Fruit fly (Drosophila melanogaster) whole organism, embryonic: ENCODE measurements around the gene smg.

Experiments used
- Asciz ChIP-seq: fragments of 200-800 bp; sonication (Bioruptor generic); optimal IDR thresholded peaks from 2 replicates; lab custom pipeline; 2017; ENCODE audit warnings: missing biosample characterization, mild to moderate bottlenecking, missing genetic modification characterization, missing genetic modification reagents
- BtbVII ChIP-seq: fragments of 200-800 bp; sonication (Bioruptor generic); optimal IDR thresholded peaks from 3 replicates; lab custom pipeline; 2017; ENCODE audit warnings: missing biosample characterization, mild to moderate bottlenecking, missing genetic modification characterization
- CG10147 ChIP-seq: fragments of 200-800 bp; sonication (Bioruptor generic); optimal IDR thresholded peaks from 2 replicates; lab custom pipeline; 2019; ENCODE audit warnings: missing biosample characterization, mild to moderate bottlenecking, missing genetic modification characterization, moderate library complexity
- CG10979 ChIP-seq: fragments of 200-800 bp; sonication (Bioruptor generic); optimal IDR thresholded peaks from 2 replicates; lab custom pipeline; 2018; ENCODE audit warnings: missing biosample characterization, mild to moderate bottlenecking, missing genetic modification characterization, moderate library complexity
- CG11456 ChIP-seq: fragments of 200-800 bp; sonication (Bioruptor generic); IDR thresholded peaks from 3 replicates; pipeline ENCODE4 v1.3.6; 2022; ENCODE audit warnings: missing biosample characterization, missing genetic modification characterization
- CG11723 ChIP-seq: fragments of 200-800 bp; sonication (Bioruptor generic); optimal IDR thresholded peaks from 2 replicates; lab custom pipeline; 2017; ENCODE audit warnings: missing biosample characterization, mild to moderate bottlenecking, missing genetic modification characterization
- CG12071 ChIP-seq: fragments of 200-800 bp; sonication (Bioruptor generic); optimal IDR thresholded peaks from 3 replicates; lab custom pipeline; 2018; ENCODE audit warnings: missing biosample characterization, mild to moderate bottlenecking, missing genetic modification characterization
- CG12104 ChIP-seq: fragments of 200-800 bp; sonication (Bioruptor generic); optimal IDR thresholded peaks from 3 replicates; lab custom pipeline; 2016; ENCODE audit warnings: missing biosample characterization, missing genetic modification characterization
- CG12659 ChIP-seq: fragments of 200-800 bp; sonication (Bioruptor generic); optimal IDR thresholded peaks from 3 replicates; lab custom pipeline; 2017; ENCODE audit warnings: mild to moderate bottlenecking, missing biosample characterization, missing genetic modification reagents, missing genetic modification characterization
- CG14014 ChIP-seq: fragments of 200-800 bp; sonication (Bioruptor generic); IDR thresholded peaks from 2 replicates; pipeline ENCODE4 v1.3.6; 2022; ENCODE audit warnings: missing biosample characterization, missing genetic modification characterization
- CG14667 ChIP-seq: fragments of 200-800 bp; sonication (Bioruptor generic); IDR thresholded peaks from 2 replicates; pipeline ENCODE4 v1.3.6; 2022; ENCODE audit warnings: missing biosample characterization, missing genetic modification characterization
- CG15269 ChIP-seq: fragments of 200-800 bp; sonication (Bioruptor generic); optimal IDR thresholded peaks from 2 replicates; lab custom pipeline; 2018; ENCODE audit warnings: missing biosample characterization, mild to moderate bottlenecking, missing genetic modification characterization, moderate library complexity
- CG15601 ChIP-seq: fragments of 200-800 bp; sonication (Bioruptor generic); optimal IDR thresholded peaks from 3 replicates; lab custom pipeline; 2019; ENCODE audit warnings: missing biosample characterization, mild to moderate bottlenecking, missing genetic modification characterization, moderate library complexity
- CG16813 ChIP-seq: fragments of 200-800 bp; sonication (Bioruptor generic); IDR thresholded peaks from 3 replicates; pipeline ENCODE4 v1.3.6; 2022; ENCODE audit warnings: missing biosample characterization, missing genetic modification characterization; ENCODE audit not compliant: partially characterized antibody
- CG31441 ChIP-seq: fragments of 200-800 bp; sonication (Bioruptor generic); IDR thresholded peaks from 2 replicates; pipeline ENCODE4 v1.3.6; 2022; ENCODE audit warnings: missing biosample characterization, missing genetic modification characterization
- CG32532 ChIP-seq: fragments of 200-800 bp; sonication (Bioruptor generic); IDR thresholded peaks from 2 replicates; pipeline ENCODE4 v1.3.6; 2022; ENCODE audit warnings: missing biosample characterization, missing genetic modification characterization
- CG3838 ChIP-seq: fragments of 200-800 bp; sonication (Bioruptor generic); optimal IDR thresholded peaks from 3 replicates; lab custom pipeline; 2016; ENCODE audit warnings: missing biosample characterization, missing genetic modification characterization
- CG4360 ChIP-seq: fragments of 200-800 bp; sonication (Bioruptor generic); IDR thresholded peaks from 2 replicates; pipeline ENCODE4 v1.3.6; 2022; ENCODE audit warnings: missing biosample characterization, missing genetic modification characterization
- CG4820 ChIP-seq: fragments of 200-800 bp; sonication (Bioruptor generic); optimal IDR thresholded peaks from 3 replicates; lab custom pipeline; 2016; ENCODE audit warnings: missing biosample characterization, missing genetic modification characterization
- CG6254 ChIP-seq: fragments of 200-800 bp; sonication (Bioruptor generic); optimal IDR thresholded peaks from 3 replicates; lab custom pipeline; 2017; ENCODE audit warnings: mild to moderate bottlenecking, missing biosample characterization, missing genetic modification reagents, missing genetic modification characterization
- CG7271 ChIP-seq: fragments of 200-800 bp; sonication (Bioruptor generic); optimal IDR thresholded peaks from 2 replicates; lab custom pipeline; 2018; ENCODE audit warnings: missing biosample characterization, mild to moderate bottlenecking, missing genetic modification characterization, moderate library complexity
- CG8924 ChIP-seq: fragments of 200-800 bp; optimal IDR thresholded peaks from 3 replicates; lab custom pipeline; 2019; ENCODE audit warnings: missing biosample characterization, mild to moderate bottlenecking, missing genetic modification characterization, moderate library complexity
- CG9817 ChIP-seq: fragments of 200-800 bp; sonication (Bioruptor generic); optimal IDR thresholded peaks from 2 replicates; lab custom pipeline; 2018; ENCODE audit warnings: missing biosample characterization, mild to moderate bottlenecking, missing genetic modification characterization, moderate library complexity
- Elba2 ChIP-seq: fragments of 200-800 bp; sonication (Bioruptor generic); optimal IDR thresholded peaks from 3 replicates; lab custom pipeline; 2016; ENCODE audit warnings: missing biosample characterization, missing genetic modification characterization
- Fer3 ChIP-seq: fragments of 200-800 bp; sonication (Bioruptor generic); optimal IDR thresholded peaks from 2 replicates; lab custom pipeline; 2018; ENCODE audit warnings: missing biosample characterization, mild to moderate bottlenecking, missing genetic modification characterization, moderate library complexity
- Hand ChIP-seq: fragments of 200-800 bp; sonication (Bioruptor generic); optimal IDR thresholded peaks from 2 replicates; lab custom pipeline; 2017; ENCODE audit warnings: mild to moderate bottlenecking, missing biosample characterization, missing genetic modification reagents, missing genetic modification characterization
- Hr51 ChIP-seq, 2 experiments: fragments of 200-800 bp; sonication (Bioruptor generic); optimal IDR thresholded peaks; 2 replicates in 1 of 2; 3 replicates in 1 of 2; lab custom pipeline; 2016 to 2018; ENCODE audit warnings: missing biosample characterization in 2 of 2, missing genetic modification characterization in 2 of 2, mild to moderate bottlenecking in 1 of 2, moderate library complexity in 1 of 2
- Med ChIP-seq: fragments of 200-800 bp; sonication (Bioruptor generic); peaks from one replicate; lab custom pipeline; 2016; ENCODE audit warnings: missing biosample characterization, missing genetic modification characterization, mild to moderate bottlenecking, inconsistent platforms, moderate library complexity
- NC2β ChIP-seq: fragments of 200-800 bp; sonication (Bioruptor generic); optimal IDR thresholded peaks from 2 replicates; lab custom pipeline; 2016; ENCODE audit warnings: missing biosample characterization, missing genetic modification characterization
- Nf-YC ChIP-seq: fragments of 200-800 bp; optimal IDR thresholded peaks from 3 replicates; lab custom pipeline; 2019; ENCODE audit warnings: missing biosample characterization, mild to moderate bottlenecking, missing genetic modification characterization, moderate library complexity
- Poxn ChIP-seq: fragments of 200-800 bp; sonication (Bioruptor generic); IDR thresholded peaks from 2 replicates; pipeline ENCODE4 v1.3.6; 2022; ENCODE audit warnings: missing biosample characterization, missing genetic modification characterization
- Ptx1 ChIP-seq: fragments of 200-800 bp; sonication (Bioruptor generic); IDR thresholded peaks from 2 replicates; pipeline ENCODE4 v1.3.6; 2022; ENCODE audit warnings: missing biosample characterization, missing genetic modification characterization
- cg ChIP-seq: fragments of 200-800 bp; sonication (Bioruptor generic); optimal IDR thresholded peaks from 3 replicates; lab custom pipeline; 2019; ENCODE audit warnings: missing biosample characterization, mild to moderate bottlenecking, missing genetic modification characterization, moderate library complexity
- chif ChIP-seq, 2 experiments: fragments of 200-800 bp; sonication (Bioruptor generic); optimal IDR thresholded peaks; 3 replicates each; lab custom pipeline; 2016; ENCODE audit warnings: missing biosample characterization in 2 of 2, missing genetic modification characterization in 2 of 2
- dpn ChIP-seq, 2 experiments: fragments of 200-800 bp; sonication (Bioruptor generic); optimal IDR thresholded peaks; 3 replicates each; lab custom pipeline; 2016; ENCODE audit warnings: missing biosample characterization in 2 of 2, missing genetic modification characterization in 2 of 2
- eve ChIP-seq, 2 experiments: fragments of >200 bp; optimal IDR thresholded peaks; 2 replicates each; lab custom pipeline; 2017; ENCODE audit warnings: missing biosample characterization in 2 of 2, missing genetic modification characterization in 2 of 2
- fd96Cb ChIP-seq: fragments of 200-800 bp; sonication (Bioruptor generic); optimal IDR thresholded peaks from 2 replicates; lab custom pipeline; 2018; ENCODE audit warnings: missing biosample characterization, mild to moderate bottlenecking, missing genetic modification characterization, moderate library complexity
- fru ChIP-seq: fragments of >200 bp; optimal IDR thresholded peaks from 2 replicates; lab custom pipeline; 2017
- gcm ChIP-seq: fragments of 200-800 bp; sonication (Bioruptor generic); optimal IDR thresholded peaks from 2 replicates; lab custom pipeline; 2019; ENCODE audit warnings: missing biosample characterization, mild to moderate bottlenecking, missing genetic modification characterization, moderate library complexity
- ham ChIP-seq: fragments of 200-800 bp; sonication (Bioruptor generic); IDR thresholded peaks from 2 replicates; pipeline ENCODE4 v1.3.6; 2022; ENCODE audit warnings: missing biosample characterization, missing genetic modification characterization
- lmd ChIP-seq: fragments of 200-800 bp; sonication (Bioruptor generic); IDR thresholded peaks from 2 replicates; pipeline ENCODE4 v1.3.6; 2022; ENCODE audit warnings: missing biosample characterization, missing genetic modification characterization
- mld ChIP-seq: fragments of 200-800 bp; sonication (Bioruptor generic); IDR thresholded peaks from 3 replicates; pipeline ENCODE4 v1.3.6; 2022; ENCODE audit warnings: missing biosample characterization, missing genetic modification characterization; ENCODE audit not compliant: partially characterized antibody
- onecut ChIP-seq: fragments of 200-800 bp; sonication (Bioruptor generic); IDR thresholded peaks from 2 replicates; pipeline ENCODE4 v1.3.6; 2022; ENCODE audit warnings: missing biosample characterization, missing genetic modification characterization
- phol ChIP-seq: fragments of 200-800 bp; sonication (Bioruptor generic); optimal IDR thresholded peaks from 3 replicates; lab custom pipeline; 2018; ENCODE audit warnings: missing biosample characterization, mild to moderate bottlenecking, missing genetic modification characterization, moderate library complexity
- prd ChIP-seq, 3 experiments: fragments of >200 bp in 2 of 3; fragments of 200-800 bp in 1 of 3; sonication (Bioruptor generic) in 1 of 3; optimal IDR thresholded peaks in 2 of 3; IDR thresholded peaks in 1 of 3; 2 replicates in 2 of 3; 3 replicates in 1 of 3; pipeline versions ENCODE4 v1.3.6 to Lab custom; 2017 to 2022; ENCODE audit warnings: missing biosample characterization in 1 of 3, missing genetic modification characterization in 1 of 3
- slbo ChIP-seq: fragments of 200-800 bp; sonication (Bioruptor generic); IDR thresholded peaks from 2 replicates; pipeline ENCODE4 v1.3.6; 2022; ENCODE audit warnings: missing biosample characterization, missing genetic modification characterization
- slp2 ChIP-seq: fragments of 200-800 bp; sonication (Bioruptor generic); optimal IDR thresholded peaks from 2 replicates; lab custom pipeline; 2016; ENCODE audit warnings: missing biosample characterization, missing genetic modification characterization
- sug ChIP-seq: fragments of 200-800 bp; optimal IDR thresholded peaks from 2 replicates; lab custom pipeline; 2019; ENCODE audit warnings: missing biosample characterization, mild to moderate bottlenecking, missing genetic modification characterization, moderate library complexity
- tx ChIP-seq: fragments of 200-800 bp; sonication (Bioruptor generic); optimal IDR thresholded peaks from 2 replicates; lab custom pipeline; 2016; ENCODE audit warnings: missing biosample characterization, missing genetic modification characterization
- vnd ChIP-seq: fragments of 200-800 bp; sonication (Bioruptor generic); IDR thresholded peaks from 3 replicates; pipeline ENCODE4 v1.3.6; 2022; ENCODE audit warnings: missing biosample characterization, missing genetic modification characterization; ENCODE audit not compliant: partially characterized antibody

The smg gene

dm6 chr3L:8951507-8951906 lies 46.3 kb downstream of the smg start (continued):
- TF ChIP-seq CG4820 (GFP tag; lab: Kevin White, UChicago), result no peak
- peak; percentile 49 for TF ChIP-seq sug (tag; lab: Kevin White, UChicago)
- no peak for TF ChIP-seq CG7271 (tag; lab: Kevin White, UChicago)
- no peak for TF ChIP-seq CG12659
- peak; percentile 69 for TF ChIP-seq Med
- no peak for TF ChIP-seq CG9817 (tag; lab: Kevin White, UChicago)
- TF ChIP-seq Nf-YC (tag; lab: Kevin White, UChicago), result peak; percentile 4
- no peak for TF ChIP-seq fru
- peak; percentile 57 for TF ChIP-seq CG4360
- no peak for TF ChIP-seq eve (GFP tag; optimal IDR thresholded peaks at IDR 0.05; lab: Kevin White, UChicago)
- no peak for TF ChIP-seq ham (GFP tag; lab: Robert Waterston, UW)
- TF ChIP-seq onecut (GFP tag; lab: Robert Waterston, UW), result peak; percentile 65; the same call in 1 of the 2 replicates
- TF ChIP-seq BtbVII, result no peak
- no peak for TF ChIP-seq NC2β

DNA sequence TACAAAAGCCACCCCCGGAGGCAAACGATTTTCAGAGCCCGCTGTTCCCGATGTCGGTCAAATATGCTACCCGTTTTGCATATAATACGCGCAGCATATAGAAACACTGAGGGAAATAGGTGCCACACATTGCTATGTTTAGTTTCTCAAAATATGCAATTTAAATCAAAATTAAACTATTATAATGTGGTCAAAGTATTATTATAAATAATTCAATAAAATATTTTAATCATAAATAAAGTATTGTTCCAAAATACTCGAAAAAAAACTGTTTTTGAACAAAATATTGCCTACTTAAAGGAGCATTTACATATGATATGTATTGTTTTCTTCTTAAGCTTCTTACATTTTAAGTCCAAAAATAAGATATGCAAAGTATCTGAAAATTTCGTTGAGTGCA lies 46.8 kb downstream of the smg start:
- TF ChIP-seq CG32532 (GFP tag; lab: Robert Waterston, UW) (no peak), cg (GFP tag; lab: Kevin White, UChicago) (no peak), CG10147 (GFP tag; lab: Kevin White, UChicago) (no peak), CG12104 (GFP tag; lab: Kevin White, UChicago) (peak; percentile 51), gcm (peak; percentile 39), Ptx1 (GFP tag; lab: Robert Waterston, UW) (peak; percentile 53; the same call in 1 of the 2 replicates), CG15269 (tag; lab: Kevin White, UChicago) (peak; percentile 70), CG6254 (GFP tag; lab: Kevin White, UChicago) (peak; percentile 29), Hand (GFP tag; lab: Kevin White, UChicago) (no peak), Asciz (GFP tag; lab: Kevin White, UChicago) (peak; percentile 41), chif (GFP tag; optimal IDR thresholded peaks at IDR 0.05; lab: Kevin White, UChicago) (no peak), vnd (GFP tag; lab: Robert Waterston, UW) (no peak), prd (optimal IDR thresholded peaks at IDR 0.05; lab: Kevin White, UChicago) (no peak), prd (GFP tag; IDR thresholded peaks at IDR 0.05; lab: Robert Waterston, UW) (peak; percentile 37; the same call in 1 of the 3 replicates), Hr51 (GFP tag; optimal IDR thresholded peaks at IDR 0.05; lab: Kevin White, UChicago) (peak in 1 of 2 experiments; percentile 74), phol (tag; lab: Kevin White, UChicago) (peak; percentile 73), CG3838 (GFP tag; lab: Kevin White, UChicago) (no peak), CG8924 (peak; percentile 73), CG16813 (no peak), CG11456 (GFP tag; lab: Robert Waterston, UW) (no peak), CG14014 (GFP tag; lab: Robert Waterston, UW) (0 out of 2 replicates have a peak, but pooled peaks have one; percentile 26), Poxn (GFP tag; lab: Robert Waterston, UW) (no peak), CG12071 (GFP tag; lab: Kevin White, UChicago) (no peak), slbo (GFP tag; lab: Robert Waterston, UW) (peak; percentile 43), CG10979 (peak; percentile 71), tx (GFP tag; lab: Kevin White, UChicago) (no peak), slp2 (no peak), CG11723 (GFP tag; lab: Kevin White, UChicago) (peak; percentile 5), dpn (GFP tag; optimal IDR thresholded peaks at IDR 0.05; lab: Kevin White, UChicago) (peak in 1 of 2 experiments; percentile 43), CG31441 (GFP tag; lab: Robert Waterston, UW) (peak; percentile 84), Elba2 (GFP tag; lab: Kevin White, UChicago) (no peak), mld (GFP tag; lab: Robert Waterston, UW) (no peak), Fer3 (tag; lab: Kevin White, UChicago) (peak; percentile 55), fd96Cb (tag; lab: Kevin White, UChicago) (peak; percentile 66), CG14667 (GFP tag; lab: Robert Waterston, UW) (no peak), CG15601 (tag; lab: Kevin White, UChicago) (peak; percentile 53), lmd (GFP tag; lab: Robert Waterston, UW) (peak; percentile 28; the same call in 1 of the 2 replicates)
